Worm (Caenorhabditis elegans) whole organism, L3 larva: ENCODE data around the gene meg-1.
A peak's percentile ranks its signal among the peaks of the same experiment; 100 is the strongest.

ENCODE experiments used
- R02D3.7 ChIP-seq: fragments of 150-350 bp; optimal IDR thresholded peaks from 2 replicates; lab custom pipeline; 2014; ENCODE audit warnings: missing biosample characterization, missing genetic modification characterization
- aly-2 ChIP-seq: fragments of 150-350 bp; optimal IDR thresholded peaks from 2 replicates; lab custom pipeline; 2014; ENCODE audit warnings: missing biosample characterization, missing genetic modification characterization
- ama-1 ChIP-seq: fragments of 150-350 bp; optimal IDR thresholded peaks from 2 replicates; lab custom pipeline; 2018
- ceh-82 ChIP-seq: fragments of 150-350 bp; optimal IDR thresholded peaks from 2 replicates; lab custom pipeline; 2014; ENCODE audit warnings: missing biosample characterization, missing genetic modification characterization
- ceh-9 ChIP-seq: sonication (generic microtip); optimal IDR thresholded peaks from 2 replicates; lab custom pipeline; 2018; ENCODE audit warnings: missing biosample characterization, missing genetic modification characterization
- daf-12 ChIP-seq: fragments of 150-350 bp; optimal IDR thresholded peaks from 2 replicates; lab custom pipeline; 2014; ENCODE audit warnings: missing biosample characterization, missing genetic modification reagents, missing genetic modification characterization
- egl-27 ChIP-seq: sonication (generic microtip); optimal IDR thresholded peaks from 4 replicates; lab custom pipeline; 2017; ENCODE audit warnings: missing biosample characterization, missing genetic modification reagents, missing genetic modification characterization
- egl-5 ChIP-seq: fragments of 150-350 bp; optimal IDR thresholded peaks from 2 replicates; lab custom pipeline; 2017; ENCODE audit warnings: missing biosample characterization, missing genetic modification reagents, missing genetic modification characterization, inconsistent platforms
- elt-1 ChIP-seq: fragments of 150-350 bp; optimal IDR thresholded peaks from 2 replicates; lab custom pipeline; 2014; ENCODE audit warnings: missing biosample characterization, missing genetic modification characterization
- elt-2 ChIP-seq: sonication (generic microtip); optimal IDR thresholded peaks from 2 replicates; lab custom pipeline; 2016; ENCODE audit warnings: missing genetic modification reagents, mild to moderate bottlenecking, missing genetic modification characterization, missing compliant biosample characterization
- elt-3 ChIP-seq, 3 experiments: fragments of 150-350 bp in 1 of 3; sonication (generic microtip) in 2 of 3; optimal IDR thresholded peaks; 2 replicates in 2 of 3; 4 replicates in 1 of 3; lab custom pipeline; 2014 to 2017; ENCODE audit warnings: missing biosample characterization in 3 of 3, missing genetic modification characterization in 3 of 3
- eor-1 ChIP-seq, 2 experiments: fragments of 150-350 bp; optimal IDR thresholded peaks; 2 replicates each; lab custom pipeline; 2014 to 2018; ENCODE audit warnings: missing biosample characterization in 2 of 2, missing genetic modification characterization in 2 of 2
- fkh-10 ChIP-seq: sonication (generic microtip); optimal IDR thresholded peaks from 2 replicates; lab custom pipeline; 2017; ENCODE audit warnings: missing biosample characterization, missing genetic modification reagents, missing genetic modification characterization
- hmg-11 ChIP-seq: sonication (generic microtip); optimal IDR thresholded peaks from 2 replicates; lab custom pipeline; 2016; ENCODE audit warnings: missing genetic modification characterization, missing compliant biosample characterization
- jun-1 ChIP-seq: fragments of 150-350 bp; optimal IDR thresholded peaks from 2 replicates; lab custom pipeline; 2014; ENCODE audit warnings: missing biosample characterization, missing genetic modification reagents, missing genetic modification characterization
- lin-15B ChIP-seq: fragments of 150-350 bp; optimal IDR thresholded peaks from 2 replicates; lab custom pipeline; 2014; ENCODE audit warnings: missing biosample characterization, missing genetic modification characterization
- lin-39 ChIP-seq: fragments of 150-350 bp; optimal IDR thresholded peaks from 2 replicates; lab custom pipeline; 2018; ENCODE audit warnings: missing biosample characterization, missing genetic modification reagents, missing genetic modification characterization
- lsy-12 ChIP-seq: sonication (generic microtip); optimal IDR thresholded peaks from 2 replicates; lab custom pipeline; 2016; ENCODE audit warnings: mild to moderate bottlenecking, missing genetic modification characterization, missing compliant biosample characterization
- mdl-1 ChIP-seq: fragments of 150-350 bp; optimal IDR thresholded peaks from 2 replicates; lab custom pipeline; 2014; ENCODE audit warnings: missing biosample characterization, missing genetic modification characterization
- mml-1 ChIP-seq: fragments of 150-350 bp; sonication (generic microtip); optimal IDR thresholded peaks from 3 replicates; lab custom pipeline; 2014; ENCODE audit warnings: missing biosample characterization, missing genetic modification characterization
- nfya-1 ChIP-seq: sonication (generic microtip); optimal IDR thresholded peaks from 2 replicates; lab custom pipeline; 2017; ENCODE audit warnings: missing genetic modification characterization, mild to moderate bottlenecking, missing compliant biosample characterization, antibody characterized with exemption, moderate library complexity; ENCODE audit not compliant: insufficient read depth
- nhr-12 ChIP-seq: fragments of 150-350 bp; optimal IDR thresholded peaks from 2 replicates; lab custom pipeline; 2014; ENCODE audit warnings: missing biosample characterization, missing genetic modification characterization
- nhr-23 ChIP-seq: fragments of 150-350 bp; optimal IDR thresholded peaks from 2 replicates; lab custom pipeline; 2014; ENCODE audit warnings: missing biosample characterization, missing genetic modification reagents, missing genetic modification characterization
- nhr-237 ChIP-seq: fragments of 150-350 bp; optimal IDR thresholded peaks from 2 replicates; lab custom pipeline; 2014; ENCODE audit warnings: missing biosample characterization, missing genetic modification characterization
- nhr-25 ChIP-seq: sonication (generic microtip); optimal IDR thresholded peaks from 2 replicates; lab custom pipeline; 2017; ENCODE audit warnings: missing biosample characterization, missing genetic modification characterization
- nhr-43 ChIP-seq: sonication (generic microtip); optimal IDR thresholded peaks from 2 replicates; lab custom pipeline; 2016; ENCODE audit warnings: mild to moderate bottlenecking, missing genetic modification characterization, missing compliant biosample characterization; ENCODE audit not compliant: poor library complexity, severe bottlenecking
- nhr-67 ChIP-seq: fragments of 150-350 bp; optimal IDR thresholded peaks from 2 replicates; lab custom pipeline; 2014; ENCODE audit warnings: missing biosample characterization, missing genetic modification characterization
- nhr-76 ChIP-seq: fragments of 150-350 bp; sonication (generic microtip); optimal IDR thresholded peaks from 5 replicates; lab custom pipeline; 2014; ENCODE audit warnings: missing biosample characterization, missing genetic modification characterization
- nhr-77 ChIP-seq: fragments of 150-350 bp; optimal IDR thresholded peaks from 2 replicates; lab custom pipeline; 2014; ENCODE audit warnings: missing biosample characterization, missing genetic modification characterization
- pha-4 ChIP-seq: fragments of 150-350 bp; optimal IDR thresholded peaks from 2 replicates; lab custom pipeline; 2014; ENCODE audit warnings: missing biosample characterization, missing genetic modification reagents, missing genetic modification characterization
- pqm-1 ChIP-seq: fragments of 150-350 bp; optimal IDR thresholded peaks from 2 replicates; lab custom pipeline; 2017; ENCODE audit warnings: missing biosample characterization, missing genetic modification characterization, inconsistent platforms
- sea-2 ChIP-seq: fragments of 150-350 bp; sonication (generic microtip); optimal IDR thresholded peaks from 4 replicates; lab custom pipeline; 2014; ENCODE audit warnings: missing biosample characterization, missing genetic modification reagents, missing genetic modification characterization
- skn-1 ChIP-seq: fragments of 150-350 bp; optimal IDR thresholded peaks from 2 replicates; lab custom pipeline; 2014; ENCODE audit warnings: missing biosample characterization, missing genetic modification characterization
- snpc-4 ChIP-seq: fragments of 150-350 bp; optimal IDR thresholded peaks from 2 replicates; lab custom pipeline; 2014; ENCODE audit warnings: missing biosample characterization, missing genetic modification characterization
- tbx-2 ChIP-seq: sonication (generic microtip); optimal IDR thresholded peaks from 2 replicates; lab custom pipeline; 2016; ENCODE audit warnings: mild to moderate bottlenecking, missing genetic modification characterization, missing compliant biosample characterization
- unc-39 ChIP-seq: sonication (generic microtip); optimal IDR thresholded peaks from 4 replicates; lab custom pipeline; 2017; ENCODE audit warnings: missing biosample characterization, missing genetic modification characterization
- unc-62 ChIP-seq: fragments of 150-350 bp; sonication (generic microtip); optimal IDR thresholded peaks from 4 replicates; lab custom pipeline; 2014; ENCODE audit warnings: missing biosample characterization, missing genetic modification reagents, missing genetic modification characterization
- zag-1 ChIP-seq: fragments of 150-350 bp; optimal IDR thresholded peaks from 2 replicates; lab custom pipeline; 2014; ENCODE audit warnings: missing biosample characterization, missing genetic modification characterization
- ztf-11 ChIP-seq: fragments of 150-350 bp; optimal IDR thresholded peaks from 2 replicates; lab custom pipeline; 2014; ENCODE audit warnings: missing biosample characterization, missing genetic modification characterization
- ztf-4 ChIP-seq: fragments of 150-350 bp; optimal IDR thresholded peaks from 2 replicates; lab custom pipeline; 2014; ENCODE audit warnings: missing biosample characterization, missing genetic modification characterization

Gene meg-1

DNA sequence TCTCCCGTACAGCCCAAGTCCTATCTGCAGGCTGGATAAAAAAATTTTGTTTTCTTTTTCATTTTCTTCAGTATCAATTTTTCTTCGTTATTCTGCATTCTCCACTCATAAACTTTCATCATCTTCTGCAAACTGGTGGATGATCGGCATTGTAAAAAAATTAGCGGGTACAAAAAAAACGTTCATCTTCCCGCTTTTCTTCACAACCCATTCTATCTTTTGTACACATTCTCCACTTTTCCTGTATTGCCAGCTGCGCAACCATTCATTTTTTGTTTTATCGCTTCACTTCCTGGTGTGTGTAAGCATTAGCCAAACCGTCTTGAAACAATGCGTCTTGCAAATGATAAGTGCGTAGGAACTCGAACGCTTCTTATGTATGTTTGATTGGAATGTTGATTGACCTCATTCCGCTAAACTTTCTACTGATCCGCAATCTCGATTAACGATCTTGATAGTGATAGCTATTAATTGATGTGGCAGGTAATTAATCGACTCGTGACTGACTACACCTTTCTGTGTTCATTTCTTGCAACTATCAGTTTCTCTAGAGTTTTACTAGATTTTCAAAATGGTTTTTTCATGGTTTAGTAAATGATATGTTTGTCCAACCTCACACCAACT, 45.1 kb upstream of the meg-1 start:
- TF ChIP-seq snpc-4 (tag; lab: Kevin White, UChicago) (no peak), unc-39 (tag; lab: Kevin White, UChicago) (no peak), nhr-23 (peak; percentile 82), egl-5 (tag; lab: Kevin White, UChicago) (peak; percentile 4), sea-2 (GFP tag; lab: Kevin White, UChicago) (no peak), R02D3.7 (no peak), jun-1 (tag; lab: Kevin White, UChicago) (peak; percentile 44), egl-27 (tag; lab: Kevin White, UChicago) (no peak), daf-12 (tag; lab: Kevin White, UChicago) (no peak), skn-1 (no peak), lin-39 (tag; lab: Kevin White, UChicago) (no peak), lsy-12 (no peak), ama-1 (no peak), pha-4 (tag; lab: Kevin White, UChicago) (no peak), mml-1 (tag; lab: Kevin White, UChicago) (no peak), mdl-1 (no peak), pqm-1 (tag; lab: Kevin White, UChicago) (peak; percentile 16), nhr-67 (no peak), nfya-1 (no peak), nhr-237 (tag; lab: Kevin White, UChicago) (no peak), lin-15B (tag; lab: Kevin White, UChicago) (no peak), zag-1 (tag; lab: Kevin White, UChicago) (no peak), fkh-10 (no peak), nhr-77 (no peak), aly-2 (tag; lab: Kevin White, UChicago) (no peak), ztf-4 (tag; lab: Kevin White, UChicago) (no peak), nhr-76 (no peak), nhr-43 (peak; percentile 74), elt-1 (tag; lab: Kevin White, UChicago) (peak; percentile 90), ceh-82 (no peak), ceh-9 (no peak), eor-1 (tag; optimal IDR thresholded peaks at IDR 0.05; lab: Kevin White, UChicago) (no peak), nhr-25 (tag; lab: Kevin White, UChicago) (peak; percentile 75), elt-2 (peak; percentile 57), elt-3 (tag; optimal IDR thresholded peaks at IDR 0.05; lab: Kevin White, UChicago) (peak; percentile 27 to 53 (median 29)), nhr-12 (tag; lab: Kevin White, UChicago) (no peak), hmg-11 (tag; lab: Kevin White, UChicago) (no peak), tbx-2 (tag; lab: Kevin White, UChicago) (no peak), ztf-11 (tag; lab: Kevin White, UChicago) (no peak), unc-62 (peak; percentile 73)
- TF ChIP-seq, all 47 proteins: peak for 10

DNA sequence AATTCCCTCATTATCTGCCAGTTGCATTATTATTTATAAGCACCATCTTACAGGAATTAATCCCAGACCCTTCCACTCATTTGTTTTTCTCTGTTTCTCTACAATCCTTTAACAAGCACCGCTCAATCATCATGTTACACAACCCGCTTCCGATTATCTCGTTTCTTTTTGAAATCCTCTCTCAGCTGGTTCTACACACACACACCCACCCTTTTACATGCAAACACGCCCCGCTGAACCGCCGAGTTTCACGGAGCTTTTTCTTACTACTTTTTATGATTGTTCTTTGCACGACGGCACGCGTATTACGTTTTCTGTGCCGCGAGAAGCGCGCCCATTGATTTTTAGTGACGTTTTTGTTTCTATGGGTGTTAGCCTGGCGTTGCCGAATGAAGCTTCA, 44.3 kb upstream of the meg-1 start:
- no peak for TF ChIP-seq tbx-2 (tag; lab: Kevin White, UChicago)
- peak; percentile 23 for TF ChIP-seq pha-4 (tag; lab: Kevin White, UChicago)
- TF ChIP-seq egl-5 (tag; lab: Kevin White, UChicago), result peak; percentile 19
- TF ChIP-seq elt-3 (tag; optimal IDR thresholded peaks at IDR 0.05; lab: Kevin White, UChicago), result no peak
- peak; percentile 32 for TF ChIP-seq hmg-11 (tag; lab: Kevin White, UChicago)
- peak; percentile 3 for TF ChIP-seq jun-1 (tag; lab: Kevin White, UChicago)
- peak; percentile 4 for TF ChIP-seq mdl-1
- peak; percentile 13 for TF ChIP-seq elt-2
- peak; percentile 74 for TF ChIP-seq nfya-1
- peak; percentile 46 for TF ChIP-seq lin-15B (tag; lab: Kevin White, UChicago)
- peak; percentile 12 for TF ChIP-seq skn-1
- TF ChIP-seq nhr-77, result no peak
- TF ChIP-seq ztf-4 (tag; lab: Kevin White, UChicago), result no peak
- peak; percentile 10 for TF ChIP-seq pqm-1 (tag; lab: Kevin White, UChicago)
- TF ChIP-seq nhr-67, result no peak
- peak; percentile 4 for TF ChIP-seq fkh-10
- TF ChIP-seq lin-39 (tag; lab: Kevin White, UChicago), result peak; percentile 80
